Worm (Caenorhabditis elegans): ENCODE data around the gene C06H5.8.
"Not testable (repeated sequence)": the region's sequence is repeated elsewhere in the genome, so short reads cannot be mapped to it uniquely, and the experiment has no call there.

ce11 chrV:17897646-17898045, 21.2 kb upstream of the C06H5.8 start, which contains the start of gene C06H5.13:
- TF ChIP-seq mep-1 (tag; optimal IDR thresholded peaks at IDR 0.05); Y105C5A.15 (GFP tag; IDR thresholded peaks at IDR 0.05); lin-39 (tag; optimal IDR thresholded peaks at IDR 0.05); fos-1 (tag; optimal IDR thresholded peaks at IDR 0.05); aly-2 (tag; optimal IDR thresholded peaks at IDR 0.05); spr-1 (tag; optimal IDR thresholded peaks at IDR 0.05); unc-62 (GFP tag; optimal IDR thresholded peaks at IDR 0.05 in 1 of 2); unc-62 (tag; optimal IDR thresholded peaks at IDR 0.05); egl-27 (tag; optimal IDR thresholded peaks at IDR 0.05); ama-1 (optimal IDR thresholded peaks at IDR 0.05); unc-39 (tag; optimal IDR thresholded peaks at IDR 0.05); lin-29 (GFP tag; IDR thresholded peaks at IDR 0.05): not testable (repeated sequence)
